Worm (Caenorhabditis elegans): ENCODE measurements around the gene C34F6.5.

Gene C34F6.5

DNA sequence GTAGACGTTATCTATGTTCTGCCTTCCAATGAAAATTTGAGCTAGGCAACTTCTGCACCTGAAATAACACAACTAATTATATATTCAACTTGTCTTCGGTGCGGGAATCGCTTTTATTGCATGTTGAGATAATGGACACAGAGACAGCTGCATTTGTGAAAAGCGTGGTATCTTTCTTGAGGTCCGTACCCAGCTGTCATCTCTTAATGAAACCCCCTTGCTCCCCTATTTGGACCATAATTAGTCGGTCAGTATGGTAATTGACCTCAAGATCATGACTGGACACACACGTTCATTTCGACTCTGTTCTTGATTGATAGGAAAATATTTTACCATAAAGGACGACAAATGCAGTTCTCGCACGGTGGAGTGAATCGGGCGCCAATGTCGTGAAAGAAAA lies 2.7 kb upstream of the C34F6.5 start:
- TF ChIP-seq ces-1 (GFP tag; optimal IDR thresholded peaks at IDR 0.05): peak; percentile 71
- TF ChIP-seq hlh-1 (tag; optimal IDR thresholded peaks at IDR 0.05): no peak
- peak; percentile 37 for TF ChIP-seq ceh-43 (GFP tag; optimal IDR thresholded peaks at IDR 0.05)
- no peak for TF ChIP-seq mep-1 (tag; optimal IDR thresholded peaks at IDR 0.05)
- TF ChIP-seq lin-32 (GFP tag; optimal IDR thresholded peaks at IDR 0.05): peak; percentile 44
- peak; percentile 76 for TF ChIP-seq cnd-1 (tag; optimal IDR thresholded peaks at IDR 0.05)
- TF ChIP-seq nhr-2 (tag; optimal IDR thresholded peaks at IDR 0.05): peak; percentile 82

DNA sequence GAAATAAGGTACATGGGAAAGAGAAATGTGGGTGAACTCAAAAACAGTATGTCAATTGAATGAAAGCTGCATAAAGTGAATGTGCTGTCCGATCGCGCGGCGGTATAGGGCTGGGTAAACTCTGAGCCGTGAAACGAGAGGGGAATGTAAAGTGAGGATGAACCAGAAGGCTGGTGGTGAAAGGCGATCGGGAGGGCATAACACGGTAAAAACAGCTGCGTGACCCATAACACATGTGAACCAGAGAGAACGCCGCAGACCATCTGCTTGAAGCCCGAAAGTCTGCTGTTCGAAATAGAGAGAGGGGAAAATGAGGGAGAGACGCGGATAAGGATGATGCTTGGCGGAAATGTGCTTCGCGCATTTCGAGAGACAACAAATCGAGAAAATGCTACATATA lies 1.7 kb upstream of the C34F6.5 start:
- TF ChIP-seq elt-1 (tag; optimal IDR thresholded peaks at IDR 0.05; ENCODE audit: borderline replicate concordance, insufficient read depth) (no peak), mab-5 (tag; optimal IDR thresholded peaks at IDR 0.05) (no peak), ceh-83 (GFP tag; optimal IDR thresholded peaks at IDR 0.05) (no peak), ham-2 (GFP tag; optimal IDR thresholded peaks at IDR 0.05) (no peak), lin-13 (tag; optimal IDR thresholded peaks at IDR 0.05) (no peak), tbx-8 (GFP tag; optimal IDR thresholded peaks at IDR 0.05) (no peak), sem-2 (GFP tag; optimal IDR thresholded peaks at IDR 0.05) (peak; percentile 6), cnd-1 (tag; optimal IDR thresholded peaks at IDR 0.05) (peak; percentile 78), M03D4.4 (tag; optimal IDR thresholded peaks at IDR 0.05) (no peak), zip-8 (tag; optimal IDR thresholded peaks at IDR 0.05) (no peak), ztf-11 (tag; optimal IDR thresholded peaks at IDR 0.05) (peak; percentile 46), unc-39 (tag; optimal IDR thresholded peaks at IDR 0.05) (no peak), blmp-1 (tag; optimal IDR thresholded peaks at IDR 0.05) (no peak), hlh-1 (tag; optimal IDR thresholded peaks at IDR 0.05) (peak; percentile 60), lsy-2 (tag; optimal IDR thresholded peaks at IDR 0.05) (no peak), drap-1 (GFP tag; optimal IDR thresholded peaks at IDR 0.05) (no peak), sptf-1 (tag; optimal IDR thresholded peaks at IDR 0.05) (no peak), unc-62 (GFP tag; optimal IDR thresholded peaks at IDR 0.05) (no peak), mls-2 (tag; optimal IDR thresholded peaks at IDR 0.05) (no peak), lin-32 (GFP tag; optimal IDR thresholded peaks at IDR 0.05) (peak; percentile 65), ces-1 (GFP tag; optimal IDR thresholded peaks at IDR 0.05) (no peak), pha-4 (tag; optimal IDR thresholded peaks at IDR 0.05) (no peak)

DNA sequence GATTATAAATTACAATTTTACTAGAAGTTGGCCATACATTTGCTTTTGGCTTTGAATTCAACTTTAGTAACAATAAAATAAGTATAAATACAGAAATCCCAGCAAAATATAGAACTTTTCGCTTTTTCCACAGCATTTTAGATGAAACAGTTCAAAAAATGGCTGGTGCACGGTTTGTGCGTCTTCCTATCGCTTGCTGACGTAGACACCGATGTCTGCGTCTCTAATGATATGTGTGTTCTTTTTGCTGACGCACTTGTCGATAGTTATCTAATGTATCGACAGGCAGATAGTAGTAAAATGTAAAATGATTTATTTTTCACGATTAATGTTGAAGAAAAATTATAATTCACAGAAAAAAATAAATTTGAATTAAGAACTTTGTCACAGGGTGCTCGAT lies 1.7 kb downstream of the C34F6.5 start, which contains the start of gene hst-2:
hst-2 (minus strand) TSS at position 203 of the 400 bp plus-strand sequence.
- no peak for TF ChIP-seq mab-5 (tag; optimal IDR thresholded peaks at IDR 0.05)
- peak; percentile 43 for TF ChIP-seq nhr-237 (tag; optimal IDR thresholded peaks at IDR 0.05)
- peak; percentile 25 for TF ChIP-seq cnd-1 (tag; optimal IDR thresholded peaks at IDR 0.05)
- TF ChIP-seq mls-2 (tag; optimal IDR thresholded peaks at IDR 0.05): peak; percentile 10
- TF ChIP-seq unc-62 (GFP tag; optimal IDR thresholded peaks at IDR 0.05): peak; percentile 48
- TF ChIP-seq ceh-39 (tag; optimal IDR thresholded peaks at IDR 0.05): peak; percentile 59
- no peak for TF ChIP-seq ztf-11 (tag; optimal IDR thresholded peaks at IDR 0.05)
- peak; percentile 55 for TF ChIP-seq nhr-2 (tag; optimal IDR thresholded peaks at IDR 0.05)
- peak; percentile 48 for TF ChIP-seq hlh-1 (tag; optimal IDR thresholded peaks at IDR 0.05)
- no peak for TF ChIP-seq flh-1 (GFP tag; optimal IDR thresholded peaks at IDR 0.05)
- peak; percentile 2 for TF ChIP-seq elt-3 (tag; optimal IDR thresholded peaks at IDR 0.05)
- TF ChIP-seq nhr-76 (tag; optimal IDR thresholded peaks at IDR 0.05): no peak
- TF ChIP-seq blmp-1 (tag; optimal IDR thresholded peaks at IDR 0.05): peak; percentile 14
- peak; percentile 2 for TF ChIP-seq bed-3 (GFP tag; optimal IDR thresholded peaks at IDR 0.05)
- no peak for TF ChIP-seq snpc-4 (tag; optimal IDR thresholded peaks at IDR 0.05)
- peak; percentile 20 for TF ChIP-seq lsy-2 (tag; optimal IDR thresholded peaks at IDR 0.05)
- peak; percentile 59 for TF ChIP-seq pha-4 (tag; optimal IDR thresholded peaks at IDR 0.05)
- no peak for TF ChIP-seq unc-39 (tag; optimal IDR thresholded peaks at IDR 0.05)
- TF ChIP-seq drap-1 (GFP tag; optimal IDR thresholded peaks at IDR 0.05): peak; percentile 27
- peak; percentile 2 for TF ChIP-seq unc-120 (tag; optimal IDR thresholded peaks at IDR 0.05; ENCODE audit: poor library complexity, severe bottlenecking)
- peak; percentile 64 for TF ChIP-seq lin-13 (tag; optimal IDR thresholded peaks at IDR 0.05)
- TF ChIP-seq mep-1 (tag; optimal IDR thresholded peaks at IDR 0.05): peak; percentile 89
- TF ChIP-seq M03D4.4 (tag; optimal IDR thresholded peaks at IDR 0.05): peak; percentile 40
- no peak for TF ChIP-seq ceh-43 (GFP tag; optimal IDR thresholded peaks at IDR 0.05)
- no peak for TF ChIP-seq nhr-12 (tag; optimal IDR thresholded peaks at IDR 0.05)
- TF ChIP-seq sptf-1 (tag; optimal IDR thresholded peaks at IDR 0.05): peak; percentile 50
- TF ChIP-seq ces-1 (GFP tag; optimal IDR thresholded peaks at IDR 0.05): peak; percentile 52
- TF ChIP-seq nhr-28 (tag; optimal IDR thresholded peaks at IDR 0.05): no peak

All from whole organism, mixed stage, embryonic.